Fruit fly (Drosophila melanogaster) whole organism, embryonic: Measurements from ENCODE around the gene MICU3.

Experiments
- Atf6 ChIP-seq: fragments of 200-800 bp; sonication (Bioruptor generic); IDR thresholded peaks from 2 replicates; pipeline ENCODE4 v1.3.6; 2022; ENCODE audit warnings: missing biosample characterization, missing genetic modification characterization
- CG13287 ChIP-seq: fragments of 200-800 bp; sonication (Bioruptor generic); IDR thresholded peaks from 2 replicates; pipeline ENCODE4 v1.3.6; 2022; ENCODE audit warnings: missing biosample characterization, missing genetic modification characterization; ENCODE audit not compliant: partially characterized antibody
- CG13894 ChIP-seq: fragments of 200-800 bp; sonication (Bioruptor generic); optimal IDR thresholded peaks from 3 replicates; lab custom pipeline; 2018; ENCODE audit warnings: missing biosample characterization, mild to moderate bottlenecking, missing genetic modification characterization, moderate library complexity
- CG17328 ChIP-seq: fragments of 200-800 bp; sonication (Bioruptor generic); IDR thresholded peaks from 2 replicates; pipeline ENCODE4 v1.3.6; 2022; ENCODE audit warnings: missing biosample characterization, missing genetic modification characterization
- CG1792 ChIP-seq: fragments of 200-800 bp; sonication (Bioruptor generic); optimal IDR thresholded peaks from 2 replicates; lab custom pipeline; 2016; ENCODE audit warnings: missing biosample characterization, missing genetic modification characterization
- CG18262 ChIP-seq: fragments of 200-800 bp; optimal IDR thresholded peaks from 3 replicates; lab custom pipeline; 2019; ENCODE audit warnings: missing biosample characterization, mild to moderate bottlenecking, missing genetic modification characterization, moderate library complexity
- CG1832 ChIP-seq: fragments of 200-800 bp; sonication (Bioruptor generic); optimal IDR thresholded peaks from 2 replicates; lab custom pipeline; 2017; ENCODE audit warnings: missing biosample characterization, mild to moderate bottlenecking, missing genetic modification characterization, inconsistent platforms
- CG18599 ChIP-seq: fragments of 200-800 bp; sonication (Bioruptor generic); optimal IDR thresholded peaks from 3 replicates; lab custom pipeline; 2017; ENCODE audit warnings: missing biosample characterization, missing genetic modification characterization, mild to moderate bottlenecking, moderate library complexity, missing genetic modification reagents
- CG32772 ChIP-seq: fragments of 200-800 bp; sonication (Bioruptor generic); IDR thresholded peaks from 2 replicates; pipeline ENCODE4 v1.3.6; 2022; ENCODE audit warnings: missing biosample characterization, missing genetic modification characterization
- CG34224 ChIP-seq: fragments of 200-800 bp; sonication (Bioruptor generic); IDR thresholded peaks from 3 replicates; pipeline ENCODE4 v1.3.6; 2022; ENCODE audit warnings: missing biosample characterization, missing genetic modification characterization; ENCODE audit not compliant: partially characterized antibody
- CG3847 ChIP-seq: fragments of 200-800 bp; sonication (Bioruptor generic); IDR thresholded peaks from 2 replicates; pipeline ENCODE4 v1.3.6; 2022; ENCODE audit warnings: missing biosample characterization, missing genetic modification characterization
- CG42726 ChIP-seq: fragments of 200-800 bp; sonication (Bioruptor generic); IDR thresholded peaks from 2 replicates; pipeline ENCODE4 v1.3.6; 2022; ENCODE audit warnings: missing biosample characterization, missing genetic modification characterization; ENCODE audit not compliant: partially characterized antibody
- CG4424 ChIP-seq: fragments of 200-800 bp; sonication (Bioruptor generic); optimal IDR thresholded peaks from 3 replicates; lab custom pipeline; 2016; ENCODE audit warnings: missing biosample characterization, missing genetic modification characterization
- CG4617 ChIP-seq: fragments of 200-800 bp; sonication (Bioruptor generic); optimal IDR thresholded peaks from 3 replicates; lab custom pipeline; 2016; ENCODE audit warnings: missing biosample characterization, missing genetic modification characterization, borderline replicate concordance
- CG7786 ChIP-seq: fragments of 200-800 bp; sonication (Bioruptor generic); optimal IDR thresholded peaks from 2 replicates; lab custom pipeline; 2016; ENCODE audit warnings: missing biosample characterization, missing genetic modification characterization
- CG8478 ChIP-seq: fragments of >200 bp; optimal IDR thresholded peaks from 2 replicates; lab custom pipeline; 2018
- CG9797 ChIP-seq: fragments of 200-800 bp; sonication (Bioruptor generic); optimal IDR thresholded peaks from 3 replicates; lab custom pipeline; 2018; ENCODE audit warnings: missing biosample characterization, mild to moderate bottlenecking, missing genetic modification characterization
- CG9932 ChIP-seq: fragments of 200-800 bp; sonication (Bioruptor generic); IDR thresholded peaks from 2 replicates; pipeline ENCODE4 v1.3.6; 2022; ENCODE audit warnings: missing biosample characterization, missing genetic modification characterization
- CoRest ChIP-seq: fragments of 200-800 bp; sonication (Bioruptor generic); optimal IDR thresholded peaks from 3 replicates; lab custom pipeline; 2018; ENCODE audit warnings: missing biosample characterization, mild to moderate bottlenecking, missing genetic modification characterization, moderate library complexity
- CrebB ChIP-seq: fragments of 200-800 bp; sonication (Bioruptor generic); optimal IDR thresholded peaks from 3 replicates; lab custom pipeline; 2018; ENCODE audit warnings: missing biosample characterization, mild to moderate bottlenecking, missing genetic modification characterization
- Doc2 ChIP-seq: fragments of 200-800 bp; sonication (Bioruptor generic); IDR thresholded peaks from 2 replicates; pipeline ENCODE4 v1.3.6; 2022; ENCODE audit warnings: missing biosample characterization, missing genetic modification characterization
- Drgx ChIP-seq: fragments of 200-800 bp; sonication (Bioruptor generic); IDR thresholded peaks from 2 replicates; pipeline ENCODE4 v1.3.6; 2022; ENCODE audit warnings: missing biosample characterization, missing genetic modification characterization
- Ets65A ChIP-seq: fragments of 200-800 bp; sonication (Bioruptor generic); peaks from one replicate; lab custom pipeline; 2016; ENCODE audit warnings: missing biosample characterization, missing genetic modification characterization
- Gsc ChIP-seq: fragments of 200-800 bp; sonication (Bioruptor generic); IDR thresholded peaks from 2 replicates; pipeline ENCODE4 v1.3.6; 2022; ENCODE audit warnings: missing biosample characterization, missing genetic modification characterization
- HLH4C ChIP-seq: fragments of 200-800 bp; sonication (Bioruptor generic); IDR thresholded peaks from 3 replicates; pipeline ENCODE4 v1.3.6; 2022; ENCODE audit warnings: missing biosample characterization, missing genetic modification characterization; ENCODE audit not compliant: partially characterized antibody
- HLH54F ChIP-seq: fragments of 200-800 bp; sonication (Bioruptor generic); optimal IDR thresholded peaks from 3 replicates; lab custom pipeline; 2016; ENCODE audit warnings: missing biosample characterization, missing genetic modification characterization
- Hey ChIP-seq: fragments of 200-800 bp; sonication (Bioruptor generic); optimal IDR thresholded peaks from 3 replicates; lab custom pipeline; 2018; ENCODE audit warnings: missing biosample characterization, mild to moderate bottlenecking, missing genetic modification characterization
- Hmr ChIP-seq: fragments of 200-800 bp; sonication (Bioruptor generic); optimal IDR thresholded peaks from 3 replicates; lab custom pipeline; 2017; ENCODE audit warnings: mild to moderate bottlenecking, missing biosample characterization, missing genetic modification reagents, missing genetic modification characterization
- Hmx ChIP-seq: fragments of 200-800 bp; sonication (Bioruptor generic); optimal IDR thresholded peaks from 2 replicates; lab custom pipeline; 2016; ENCODE audit warnings: missing biosample characterization, missing genetic modification characterization
- Kr ChIP-seq: fragments of 200-800 bp; sonication (Bioruptor generic); optimal IDR thresholded peaks from 2 replicates; lab custom pipeline; 2017; ENCODE audit warnings: missing biosample characterization, mild to moderate bottlenecking, missing genetic modification characterization
- Usf ChIP-seq: fragments of 200-800 bp; sonication (Bioruptor generic); optimal IDR thresholded peaks from 2 replicates; lab custom pipeline; 2017; ENCODE audit warnings: missing genotype, missing biosample characterization, missing genetic modification characterization
- Xbp1 ChIP-seq: fragments of 200-800 bp; sonication (Bioruptor generic); optimal IDR thresholded peaks from 3 replicates; lab custom pipeline; 2016; ENCODE audit warnings: missing biosample characterization, mild to moderate bottlenecking, missing genetic modification characterization
- az2 ChIP-seq: fragments of 200-800 bp; sonication (Bioruptor generic); optimal IDR thresholded peaks from 3 replicates; lab custom pipeline; 2016; ENCODE audit warnings: missing biosample characterization, missing genetic modification characterization
- chn ChIP-seq: fragments of 200-800 bp; sonication (Bioruptor generic); optimal IDR thresholded peaks from 2 replicates; lab custom pipeline; 2016; ENCODE audit warnings: missing biosample characterization, missing genetic modification characterization
- dan ChIP-seq: fragments of 200-800 bp; sonication (Bioruptor generic); IDR thresholded peaks from 2 replicates; pipeline ENCODE4 v1.3.6; 2022; ENCODE audit warnings: missing biosample characterization, missing genetic modification characterization
- dmrt11E ChIP-seq: fragments of 200-800 bp; sonication (Bioruptor generic); optimal IDR thresholded peaks from 3 replicates; lab custom pipeline; 2018; ENCODE audit warnings: missing biosample characterization, mild to moderate bottlenecking, missing genetic modification characterization, moderate library complexity
- fru ChIP-seq: fragments of >200 bp; optimal IDR thresholded peaks from 2 replicates; lab custom pipeline; 2017
- fu2 ChIP-seq: fragments of 200-800 bp; sonication (Bioruptor generic); optimal IDR thresholded peaks from 2 replicates; lab custom pipeline; 2016; ENCODE audit warnings: missing biosample characterization, missing genetic modification characterization
- gem ChIP-seq: fragments of 200-800 bp; sonication (Bioruptor generic); optimal IDR thresholded peaks from 2 replicates; lab custom pipeline; 2019; ENCODE audit warnings: missing biosample characterization, mild to moderate bottlenecking, missing genetic modification characterization, moderate library complexity
- gro ChIP-seq: fragments of 200-800 bp; sonication (Bioruptor generic); optimal IDR thresholded peaks from 2 replicates; lab custom pipeline; 2016; ENCODE audit warnings: missing biosample characterization, missing genetic modification characterization
- jing ChIP-seq: fragments of 200-800 bp; sonication (Bioruptor generic); optimal IDR thresholded peaks from 2 replicates; lab custom pipeline; 2018; ENCODE audit warnings: missing biosample characterization, mild to moderate bottlenecking, missing genetic modification characterization
- ken ChIP-seq: fragments of 200-800 bp; sonication (Bioruptor generic); IDR thresholded peaks from 3 replicates; pipeline ENCODE4 v1.3.6; 2022; ENCODE audit warnings: missing biosample characterization, missing genetic modification characterization
- lab ChIP-seq: fragments of 200-800 bp; sonication (Bioruptor generic); optimal IDR thresholded peaks from 3 replicates; lab custom pipeline; 2017; ENCODE audit warnings: missing biosample characterization, missing genetic modification characterization, mild to moderate bottlenecking, moderate library complexity, missing genetic modification reagents
- lilli ChIP-seq: fragments of 200-800 bp; sonication (Bioruptor generic); optimal IDR thresholded peaks from 3 replicates; lab custom pipeline; 2016; ENCODE audit warnings: missing biosample characterization, missing genetic modification characterization
- mirr ChIP-seq: fragments of 200-800 bp; sonication (Bioruptor generic); optimal IDR thresholded peaks from 3 replicates; lab custom pipeline; 2018; ENCODE audit warnings: missing biosample characterization, mild to moderate bottlenecking, missing genetic modification characterization
- nerfin-2 ChIP-seq: fragments of 200-800 bp; sonication (Bioruptor generic); IDR thresholded peaks from 2 replicates; pipeline ENCODE4 v1.3.6; 2022; ENCODE audit warnings: missing biosample characterization, missing genetic modification characterization; ENCODE audit not compliant: partially characterized antibody
- onecut ChIP-seq: fragments of 200-800 bp; sonication (Bioruptor generic); IDR thresholded peaks from 2 replicates; pipeline ENCODE4 v1.3.6; 2022; ENCODE audit warnings: missing biosample characterization, missing genetic modification characterization
- psq ChIP-seq: fragments of 200-800 bp; sonication (Bioruptor generic); optimal IDR thresholded peaks from 2 replicates; lab custom pipeline; 2017; ENCODE audit warnings: missing biosample characterization, missing genetic modification characterization
- pzg ChIP-seq: fragments of 200-800 bp; sonication (Bioruptor generic); optimal IDR thresholded peaks from 3 replicates; lab custom pipeline; 2018; ENCODE audit warnings: missing biosample characterization, mild to moderate bottlenecking, missing genetic modification characterization, moderate library complexity
- sens-2 ChIP-seq: fragments of 200-800 bp; sonication (Bioruptor generic); IDR thresholded peaks from 2 replicates; pipeline ENCODE4 v1.3.6; 2022; ENCODE audit warnings: missing biosample characterization, missing genetic modification characterization
- shn ChIP-seq: fragments of 200-800 bp; sonication (Bioruptor generic); optimal IDR thresholded peaks from 3 replicates; lab custom pipeline; 2016; ENCODE audit warnings: missing biosample characterization, missing genetic modification characterization
- ssp ChIP-seq: fragments of 200-800 bp; sonication (Bioruptor generic); IDR thresholded peaks from 2 replicates; pipeline ENCODE4 v1.3.6; 2022; ENCODE audit warnings: missing biosample characterization, missing genetic modification characterization

MICU3 gene

DNA sequence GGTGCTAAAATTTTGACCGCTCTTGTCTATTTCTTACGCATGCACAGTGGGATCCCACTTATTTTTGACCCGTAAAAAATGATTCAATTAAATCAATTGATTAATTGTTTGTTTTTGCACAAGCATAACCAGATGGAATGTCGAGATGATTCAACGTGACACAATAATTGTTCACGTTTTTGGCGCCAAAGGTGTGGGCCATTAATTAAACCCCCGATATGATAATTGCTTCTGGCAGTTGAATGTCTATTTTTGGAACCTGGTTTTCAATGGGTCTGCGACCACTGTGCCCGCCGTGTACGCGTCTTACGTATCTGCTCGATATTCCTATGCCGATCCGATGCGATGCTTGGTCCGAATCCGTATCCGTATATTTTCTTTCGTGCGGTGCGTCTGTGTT is 44.9 kb downstream of the MICU3 start (continued):
- peak; percentile 38 for TF ChIP-seq chn (GFP tag; lab: Kevin White, UChicago)
- no peak for TF ChIP-seq CG4617 (GFP tag; lab: Kevin White, UChicago)
- peak; percentile 60 for TF ChIP-seq dmrt11E
- TF ChIP-seq onecut: peak; percentile 65
- peak; percentile 71 for TF ChIP-seq CG4424 (GFP tag; lab: Kevin White, UChicago)
- TF ChIP-seq Hey (tag; lab: Kevin White, UChicago): no peak
- peak; percentile 75 for TF ChIP-seq shn (GFP tag; lab: Kevin White, UChicago)
- TF ChIP-seq nerfin-2 (GFP tag; lab: Robert Waterston, UW): no peak
- TF ChIP-seq CG32772 (GFP tag; lab: Robert Waterston, UW): peak; percentile 66
- TF ChIP-seq fu2 (GFP tag; lab: Kevin White, UChicago): peak; percentile 18
- no peak for TF ChIP-seq dan (GFP tag; lab: Robert Waterston, UW)
- no peak for TF ChIP-seq CG42726 (GFP tag; lab: Robert Waterston, UW)
- TF ChIP-seq Atf6: peak; percentile 75; the same call in 1 of the 2 replicates
- peak; percentile 78 for TF ChIP-seq CG18599
- peak; percentile 69 for TF ChIP-seq Xbp1
- TF ChIP-seq HLH4C (GFP tag; lab: Robert Waterston, UW): peak; percentile 40; the same call in 1 of the 3 replicates
- TF ChIP-seq CG9797 (GFP tag; lab: Kevin White, UChicago): no peak
- TF ChIP-seq ssp (GFP tag; lab: Robert Waterston, UW): peak; percentile 57
- TF ChIP-seq CG34224 (GFP tag; lab: Robert Waterston, UW): no peak
- no peak for TF ChIP-seq Hmr (GFP tag; lab: Kevin White, UChicago)
- TF ChIP-seq gem (tag; lab: Kevin White, UChicago): peak; percentile 77
- no peak for TF ChIP-seq Hmx (GFP tag; lab: Kevin White, UChicago)
- TF ChIP-seq lilli (GFP tag; lab: Kevin White, UChicago): peak; percentile 75
- peak; percentile 26 for TF ChIP-seq gro
- TF ChIP-seq CrebB (tag; lab: Kevin White, UChicago): peak; percentile 58
- peak; percentile 59 for TF ChIP-seq Gsc (GFP tag; lab: Robert Waterston, UW)
- TF ChIP-seq CG7786: peak; percentile 68
- no peak for TF ChIP-seq pzg (GFP tag; lab: Kevin White, UChicago)
- peak; percentile 58; the same call in 1 of the 2 replicates for TF ChIP-seq CG17328 (GFP tag; lab: Robert Waterston, UW)
- no peak for TF ChIP-seq Doc2
- TF ChIP-seq fru (lab: Kevin White, UChicago): no peak
- TF ChIP-seq CG13894 (tag; lab: Kevin White, UChicago): no peak
- TF ChIP-seq CG18262 (tag; lab: Kevin White, UChicago): peak; percentile 78
- peak; percentile 65 for TF ChIP-seq CG1792 (GFP tag; lab: Kevin White, UChicago)
- TF ChIP-seq psq (GFP tag; lab: Kevin White, UChicago): no peak
- peak; percentile 28 for TF ChIP-seq Usf (GFP tag; lab: Kevin White, UChicago)
- TF ChIP-seq az2 (GFP tag; lab: Kevin White, UChicago): peak; percentile 53
- TF ChIP-seq Kr (GFP tag; lab: Kevin White, UChicago): no peak
- TF ChIP-seq sens-2 (GFP tag; lab: Robert Waterston, UW): peak; percentile 55; the same call in 1 of the 2 replicates
- TF ChIP-seq Ets65A (GFP tag; lab: Kevin White, UChicago): peak; percentile 98
- peak; percentile 68 for TF ChIP-seq Drgx (GFP tag; lab: Robert Waterston, UW)
- peak; percentile 78 for TF ChIP-seq CG9932 (GFP tag; lab: Robert Waterston, UW)
- peak; percentile 71; the same call in 1 of the 3 replicates for TF ChIP-seq ken (GFP tag; lab: Robert Waterston, UW)
- TF ChIP-seq jing (GFP tag; lab: Kevin White, UChicago): peak; percentile 41
- peak; percentile 71 for TF ChIP-seq CoRest (tag; lab: Kevin White, UChicago)
- peak; percentile 55 for TF ChIP-seq HLH54F
- no peak for TF ChIP-seq CG8478 (lab: Kevin White, UChicago)
- peak; percentile 63 for TF ChIP-seq CG3847 (GFP tag; lab: Robert Waterston, UW)
- peak; percentile 70 for TF ChIP-seq lab (GFP tag; lab: Kevin White, UChicago)
- TF ChIP-seq CG1832 (GFP tag; lab: Kevin White, UChicago): no peak
- peak; percentile 49 for TF ChIP-seq mirr
- TF ChIP-seq CG13287 (GFP tag; lab: Robert Waterston, UW): peak; percentile 14; the same call in 1 of the 2 replicates
